Worm (Caenorhabditis elegans) whole organism, late embryonic: ENCODE data around the gene pinn-1.
A peak's percentile ranks its signal among the peaks of the same experiment; 100 is the strongest.

ENCODE experiments used
- C08G9.2 ChIP-seq: sonication (generic microtip); optimal IDR thresholded peaks from 2 replicates; lab custom pipeline; 2016; ENCODE audit warnings: mild to moderate bottlenecking, missing genetic modification characterization, moderate library complexity, missing compliant biosample characterization
- T23F11.4 ChIP-seq: fragments of 200-800 bp; sonication (Bioruptor generic); optimal IDR thresholded peaks from 2 replicates; lab custom pipeline; 2018; ENCODE audit warnings: mild to moderate bottlenecking, missing genetic modification characterization, missing compliant biosample characterization
- Y22D7AL.16 ChIP-seq: sonication (generic microtip); optimal IDR thresholded peaks from 2 replicates; lab custom pipeline; 2016; ENCODE audit warnings: missing genetic modification characterization, missing compliant biosample characterization
- ceh-14 ChIP-seq: sonication (generic microtip); optimal IDR thresholded peaks from 2 replicates; lab custom pipeline; 2016; ENCODE audit warnings: missing genotype, missing genetic modification characterization, missing compliant biosample characterization
- ceh-2 ChIP-seq: sonication (generic microtip); optimal IDR thresholded peaks from 2 replicates; lab custom pipeline; 2016; ENCODE audit warnings: missing genotype, missing genetic modification characterization, missing compliant biosample characterization
- ceh-31 ChIP-seq: sonication (generic microtip); optimal IDR thresholded peaks from 2 replicates; lab custom pipeline; 2016; ENCODE audit warnings: missing genetic modification characterization, missing compliant biosample characterization
- ceh-34 ChIP-seq: sonication (generic microtip); optimal IDR thresholded peaks from 2 replicates; lab custom pipeline; 2016; ENCODE audit warnings: mild to moderate bottlenecking, missing genetic modification characterization, missing compliant biosample characterization
- ceh-6 ChIP-seq: fragments of 200-800 bp; sonication (Bioruptor generic); optimal IDR thresholded peaks from 2 replicates; lab custom pipeline; 2018; ENCODE audit warnings: mild to moderate bottlenecking, missing genetic modification characterization, missing compliant biosample characterization
- ceh-9 ChIP-seq: sonication (generic microtip); optimal IDR thresholded peaks from 2 replicates; lab custom pipeline; 2016; ENCODE audit warnings: mild to moderate bottlenecking, missing genetic modification characterization, inconsistent platforms, missing compliant biosample characterization
- che-1 ChIP-seq: sonication (generic microtip); optimal IDR thresholded peaks from 2 replicates; lab custom pipeline; 2016; ENCODE audit warnings: mild to moderate bottlenecking, missing genetic modification characterization, missing compliant biosample characterization
- dmd-4 ChIP-seq: sonication (generic microtip); optimal IDR thresholded peaks from 2 replicates; lab custom pipeline; 2016; ENCODE audit warnings: borderline replicate concordance, missing genetic modification characterization, missing compliant biosample characterization
- dve-1 ChIP-seq: sonication (generic microtip); optimal IDR thresholded peaks from 2 replicates; lab custom pipeline; 2017; ENCODE audit warnings: antibody characterized with exemption, mild to moderate bottlenecking, missing genetic modification characterization, missing compliant biosample characterization
- elt-2 ChIP-seq: sonication (generic microtip); optimal IDR thresholded peaks from 2 replicates; lab custom pipeline; 2016; ENCODE audit warnings: missing genetic modification reagents, missing genetic modification characterization, missing compliant biosample characterization
- fkh-10 ChIP-seq: fragments of 150-350 bp; optimal IDR thresholded peaks from 2 replicates; lab custom pipeline; 2014; ENCODE audit warnings: missing biosample characterization, missing genetic modification reagents, missing genetic modification characterization
- fkh-6 ChIP-seq: sonication (generic microtip); optimal IDR thresholded peaks from 2 replicates; lab custom pipeline; 2016; ENCODE audit warnings: missing genetic modification characterization, missing compliant biosample characterization
- hlh-13 ChIP-seq: fragments of 200-800 bp; sonication (Bioruptor generic); optimal IDR thresholded peaks from 2 replicates; lab custom pipeline; 2018; ENCODE audit warnings: mild to moderate bottlenecking, missing genetic modification characterization, missing compliant biosample characterization
- hlh-15 ChIP-seq: sonication (generic microtip); optimal IDR thresholded peaks from 2 replicates; lab custom pipeline; 2016; ENCODE audit warnings: missing genetic modification characterization, missing compliant biosample characterization
- lin-11 ChIP-seq: fragments of 200-800 bp; sonication (Bioruptor generic); optimal IDR thresholded peaks from 2 replicates; lab custom pipeline; 2018; ENCODE audit warnings: mild to moderate bottlenecking, missing genetic modification characterization, missing compliant biosample characterization
- nhr-11 ChIP-seq: fragments of 150-350 bp; optimal IDR thresholded peaks from 2 replicates; lab custom pipeline; 2014; ENCODE audit warnings: missing biosample characterization, missing genetic modification characterization
- nhr-232 ChIP-seq: sonication (generic microtip); optimal IDR thresholded peaks from 2 replicates; lab custom pipeline; 2016; ENCODE audit warnings: missing genetic modification characterization, missing compliant biosample characterization
- odd-2 ChIP-seq: sonication (generic microtip); optimal IDR thresholded peaks from 2 replicates; lab custom pipeline; 2017; ENCODE audit warnings: antibody characterized with exemption, mild to moderate bottlenecking, missing genetic modification characterization, missing compliant biosample characterization
- pat-9 ChIP-seq: fragments of 200-800 bp; sonication (Bioruptor generic); optimal IDR thresholded peaks from 2 replicates; lab custom pipeline; 2018; ENCODE audit warnings: mild to moderate bottlenecking, missing genetic modification characterization, moderate library complexity, missing compliant biosample characterization
- pha-2 ChIP-seq: sonication (generic microtip); optimal IDR thresholded peaks from 2 replicates; lab custom pipeline; 2017; ENCODE audit warnings: mild to moderate bottlenecking, missing genetic modification characterization, missing compliant biosample characterization
- pha-4 ChIP-seq: fragments of 150-350 bp; optimal IDR thresholded peaks from 2 replicates; lab custom pipeline; 2018; ENCODE audit warnings: missing biosample characterization, missing genetic modification reagents, missing genetic modification characterization
- ref-2 ChIP-seq: sonication (generic microtip); optimal IDR thresholded peaks from 2 replicates; lab custom pipeline; 2016; ENCODE audit warnings: missing genetic modification characterization, missing compliant biosample characterization
- rnt-1 ChIP-seq: sonication (generic microtip); optimal IDR thresholded peaks from 2 replicates; lab custom pipeline; 2016; ENCODE audit warnings: missing genetic modification characterization, missing compliant biosample characterization
- syd-9 ChIP-seq: sonication (generic microtip); optimal IDR thresholded peaks from 2 replicates; lab custom pipeline; 2016; ENCODE audit warnings: mild to moderate bottlenecking, missing genetic modification characterization, moderate library complexity, missing compliant biosample characterization
- unc-3 ChIP-seq, 2 experiments: fragments of 200-800 bp in 1 of 2; sonication (Bioruptor generic) in 1 of 2; sonication (generic microtip) in 1 of 2; conservative IDR thresholded peaks in 1 of 2; optimal IDR thresholded peaks in 1 of 2; 2 replicates each; pipeline versions ENCODE4 v1.3.6 to Lab custom; 2016 to 2022; ENCODE audit warnings: missing compliant biosample characterization in 2 of 2, missing genetic modification characterization in 2 of 2, missing genetic modification reagents in 1 of 2
- unc-42 ChIP-seq: sonication (generic microtip); optimal IDR thresholded peaks from 2 replicates; lab custom pipeline; 2016; ENCODE audit warnings: missing genotype, missing genetic modification characterization, missing compliant biosample characterization
- unc-86 ChIP-seq: sonication (generic microtip); optimal IDR thresholded peaks from 2 replicates; lab custom pipeline; 2016; ENCODE audit warnings: missing genetic modification characterization, missing compliant biosample characterization

pinn-1 gene

DNA sequence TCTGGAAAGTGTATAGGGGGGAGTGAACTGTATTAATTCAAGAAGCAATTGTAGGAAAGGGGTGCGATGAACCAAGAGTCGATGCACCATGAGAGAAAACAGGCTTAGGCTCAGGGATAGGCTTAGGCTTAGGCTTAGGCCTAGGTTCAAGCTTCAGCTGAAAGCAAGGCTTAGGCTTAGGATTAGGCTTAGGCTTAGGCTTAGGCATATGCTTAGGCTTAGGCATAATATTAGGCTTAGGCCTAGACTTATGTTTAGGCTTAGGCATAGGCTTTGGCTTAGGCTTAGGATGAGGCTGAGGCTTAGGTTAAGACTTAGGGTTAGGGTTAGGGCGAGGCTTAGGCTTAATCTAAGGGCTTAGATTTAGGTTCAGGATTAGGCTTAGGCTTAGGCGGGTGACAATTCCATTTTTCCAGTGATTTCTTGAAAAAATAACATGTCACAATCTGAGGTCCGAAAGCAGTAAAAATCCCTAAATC, 26.2 kb downstream of the pinn-1 start:
- TF ChIP-seq odd-2 = no peak
- TF ChIP-seq dve-1 (tag; lab: Kevin White, UChicago) = peak; percentile 65

- TF ChIP-seq nhr-11 (tag; lab: Kevin White, UChicago) (no peak), ceh-2 (tag; lab: Kevin White, UChicago) (no peak), ceh-31 (tag; lab: Kevin White, UChicago) (no peak), unc-86 (tag; lab: Kevin White, UChicago) (no peak), ceh-14 (tag; lab: Kevin White, UChicago) (no peak), pha-2 (tag; lab: Kevin White, UChicago) (no peak), pat-9 (tag; lab: Kevin White, UChicago) (no peak), C08G9.2 (tag; lab: Kevin White, UChicago) (no peak), ref-2 (tag; lab: Kevin White, UChicago) (no peak), unc-3 (GFP tag; conservative IDR thresholded peaks at IDR 0.05; lab: Robert Waterston, UW) (no peak), unc-3 (tag; optimal IDR thresholded peaks at IDR 0.05; lab: Kevin White, UChicago) (no peak)
Observed at ce11 chrII:2861385-2862099, 27.3 kb downstream of the pinn-1 start.

- TF ChIP-seq lin-11 (tag; lab: Kevin White, UChicago) (no peak), Y22D7AL.16 (tag; lab: Kevin White, UChicago) (peak; percentile 6), elt-2 (tag; lab: Kevin White, UChicago) (peak; percentile 10), che-1 (tag; lab: Kevin White, UChicago) (peak; percentile 11), fkh-10 (GFP tag; lab: Kevin White, UChicago) (no peak), syd-9 (tag; lab: Kevin White, UChicago) (no peak)
- TF ChIP-seq, all 69 proteins: peak for 3
Observed at ce11 chrII:2859873-2860821, 28.7 kb downstream of the pinn-1 start.

- no peak for TF ChIP-seq ceh-34 (tag; lab: Kevin White, UChicago)
- no peak for TF ChIP-seq ceh-2 (tag; lab: Kevin White, UChicago)
- TF ChIP-seq pha-4 = no peak
- TF ChIP-seq dve-1 (tag; lab: Kevin White, UChicago) = peak; percentile 84
Observed at ce11 chrII:2859315-2859714, 29.5 kb downstream of the pinn-1 start.

ce11 chrII:2858851-2859250, 30.0 kb downstream of the pinn-1 start:
- no peak for TF ChIP-seq C08G9.2 (tag; lab: Kevin White, UChicago)
- TF ChIP-seq elt-2 (tag; lab: Kevin White, UChicago) = peak; percentile 8

DNA sequence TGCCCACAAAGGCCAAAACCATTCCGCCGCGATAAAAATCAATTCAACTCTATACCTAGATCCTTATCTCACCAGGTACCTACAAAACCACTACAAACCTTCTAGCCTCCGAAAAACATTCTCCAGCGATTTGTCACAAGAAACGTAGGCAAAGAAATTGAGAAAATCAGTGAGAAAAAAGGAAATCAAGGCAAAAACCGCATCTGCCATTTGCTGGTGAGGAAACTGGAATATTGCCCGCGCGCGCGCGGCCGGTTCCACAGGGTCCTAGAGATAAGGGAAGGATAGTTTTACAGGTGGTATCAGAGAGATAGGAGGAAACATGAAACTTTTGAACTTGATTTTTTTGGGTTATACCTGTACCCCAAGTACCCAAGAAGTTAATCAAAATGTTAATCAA, 31.2 kb downstream of the pinn-1 start:
- TF ChIP-seq rnt-1 (peak; percentile 18), fkh-6 (no peak)

ce11 chrII:2856114-2856513, 32.7 kb downstream of the pinn-1 start:
- TF ChIP-seq che-1 (tag; lab: Kevin White, UChicago) (no peak), hlh-15 (tag; lab: Kevin White, UChicago) (no peak), nhr-232 (tag; lab: Kevin White, UChicago) (no peak), dmd-4 (no peak), ceh-9 (tag; lab: Kevin White, UChicago) (no peak), hlh-13 (GFP tag; lab: Kevin White, UChicago) (no peak), unc-42 (tag; lab: Kevin White, UChicago) (no peak), ceh-6 (GFP tag; lab: Kevin White, UChicago) (no peak), T23F11.4 (no peak)
